Worm (Caenorhabditis elegans): ENCODE data around the gene Y48E1C.1.

Y48E1C.1 gene

DNA sequence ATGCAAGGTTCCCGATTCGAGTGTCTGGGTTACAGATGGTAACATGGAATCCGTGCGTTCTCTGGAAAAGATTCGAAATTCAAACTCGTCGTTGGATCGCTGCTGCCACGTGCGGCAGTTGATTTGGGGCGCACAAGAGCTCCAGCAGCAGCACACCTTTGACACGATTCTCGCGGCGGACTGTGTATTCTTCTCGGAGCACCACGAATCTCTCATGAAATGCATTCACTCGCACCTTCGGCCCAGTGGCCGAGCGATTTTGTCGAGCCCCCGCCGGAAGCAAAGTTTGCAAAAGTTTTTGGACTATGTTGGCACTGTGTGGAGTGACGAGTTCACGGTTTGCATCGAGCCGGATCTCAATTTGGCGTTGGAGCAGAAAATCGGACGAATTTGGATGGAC lies 1.7 kb downstream of the Y48E1C.1 start:
- TF ChIP-seq zfh-2 (GFP tag; conservative IDR thresholded peaks at IDR 0.05), result peak; percentile 50
- TF ChIP-seq die-1 (tag; optimal IDR thresholded peaks at IDR 0.05), result no peak
- no peak for TF ChIP-seq dpl-1 (GFP tag; optimal IDR thresholded peaks at IDR 0.05)
- TF ChIP-seq let-526 (GFP tag; IDR thresholded peaks at IDR 0.05), result no peak
- TF ChIP-seq lin-35 (GFP tag; optimal IDR thresholded peaks at IDR 0.05), result no peak
- TF ChIP-seq B0336.3 (GFP tag; IDR thresholded peaks at IDR 0.05), result no peak
- TF ChIP-seq hmg-1.2 (GFP tag; IDR thresholded peaks at IDR 0.05), result no peak

DNA sequence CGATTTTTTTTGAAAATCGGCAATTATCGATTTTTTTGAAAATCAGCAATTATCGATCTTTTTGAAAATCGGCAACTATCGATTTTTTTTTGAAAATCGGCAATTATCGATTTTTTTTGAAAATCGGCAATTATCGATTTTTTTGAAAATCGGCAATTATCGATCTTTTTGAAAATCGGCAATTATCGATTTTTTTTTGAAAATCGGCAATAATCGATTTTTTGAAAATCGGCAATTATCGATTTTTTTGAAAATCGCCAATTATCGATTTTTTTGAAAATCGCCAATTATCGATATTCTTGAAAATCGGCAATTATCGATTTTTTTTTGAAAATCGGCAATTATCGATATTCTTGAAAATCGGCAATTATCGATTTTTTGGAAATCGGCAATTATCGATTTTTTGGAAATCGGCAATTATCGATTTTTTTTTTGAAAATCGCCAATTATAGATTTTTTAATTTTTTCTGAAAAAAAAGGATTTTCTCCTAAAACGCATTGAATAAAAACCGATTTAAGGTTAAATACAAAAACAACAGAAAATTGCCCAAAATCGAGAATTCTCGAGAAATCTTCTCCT lies 2.7 kb downstream of the Y48E1C.1 start:
- no peak for TF ChIP-seq zim-3 (tag; optimal IDR thresholded peaks at IDR 0.05)
- TF ChIP-seq sea-2 (GFP tag; IDR thresholded peaks at IDR 0.05), result no peak
- no peak for TF ChIP-seq hmg-20 (GFP tag; IDR thresholded peaks at IDR 0.05)
- TF ChIP-seq unc-62 (GFP tag; optimal IDR thresholded peaks at IDR 0.05), result no peak
- no peak for TF ChIP-seq dox-1 (GFP tag; IDR thresholded peaks at IDR 0.05)
- TF ChIP-seq Y53G8AR.9 (GFP tag; conservative IDR thresholded peaks at IDR 0.05), result no peak
- no peak for TF ChIP-seq ekl-4 (GFP tag; IDR thresholded peaks at IDR 0.05)
- TF ChIP-seq hlh-12 (tag; optimal IDR thresholded peaks at IDR 0.05), result no peak
- no peak for TF ChIP-seq pbrm-1 (GFP tag; IDR thresholded peaks at IDR 0.05)

DNA sequence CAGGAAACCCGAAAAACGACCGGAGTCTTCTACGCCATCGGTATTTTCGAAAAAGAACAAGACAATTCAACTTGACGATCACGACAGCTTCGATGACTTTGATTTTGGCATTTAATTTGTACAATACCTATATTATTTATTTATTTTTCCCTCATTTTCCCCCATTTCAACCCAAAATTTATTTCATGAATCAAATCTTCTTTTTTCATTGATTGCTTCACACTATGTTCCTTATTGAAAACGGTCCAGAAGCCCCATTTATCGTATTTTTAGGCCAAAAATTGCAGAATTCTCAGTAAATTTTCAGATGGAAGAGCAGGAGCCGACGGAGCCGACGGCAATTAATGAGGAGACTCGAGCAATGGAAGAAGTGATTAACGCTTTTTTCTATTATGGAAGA lies 9.4 kb downstream of the Y48E1C.1 start, which contains the start of gene Y48E1C.2:
Y48E1C.2 (plus strand) TSS at position 301 of the 400 bp plus-strand sequence.
- TF ChIP-seq egl-18 (GFP tag; IDR thresholded peaks at IDR 0.05), result no peak
- no peak for TF ChIP-seq madf-6 (GFP tag; IDR thresholded peaks at IDR 0.05)
- TF ChIP-seq F22D6.2 (tag; optimal IDR thresholded peaks at IDR 0.05), result no peak
- no peak for TF ChIP-seq madf-8 (GFP tag; conservative IDR thresholded peaks at IDR 0.05)
- TF ChIP-seq lin-54 (GFP tag; optimal IDR thresholded peaks at IDR 0.05), result no peak
- TF ChIP-seq attf-3 (GFP tag; conservative IDR thresholded peaks at IDR 0.05), result no peak
- TF ChIP-seq repo-1 (tag; optimal IDR thresholded peaks at IDR 0.05), result no peak
- TF ChIP-seq mxl-1 (tag; optimal IDR thresholded peaks at IDR 0.05), result no peak
- TF ChIP-seq sptf-2 (GFP tag; optimal IDR thresholded peaks at IDR 0.05), result no peak
- no peak for TF ChIP-seq mel-28 (tag; optimal IDR thresholded peaks at IDR 0.05; ENCODE audit: borderline replicate concordance)
- no peak for TF ChIP-seq nhr-90 (tag; optimal IDR thresholded peaks at IDR 0.05)
- no peak for TF ChIP-seq tbx-9 (tag; optimal IDR thresholded peaks at IDR 0.05; ENCODE audit: borderline replicate concordance)
- no peak for TF ChIP-seq C06A6.2 (GFP tag; conservative IDR thresholded peaks at IDR 0.05)
- TF ChIP-seq pbrm-1 (GFP tag; IDR thresholded peaks at IDR 0.05), result no peak

DNA sequence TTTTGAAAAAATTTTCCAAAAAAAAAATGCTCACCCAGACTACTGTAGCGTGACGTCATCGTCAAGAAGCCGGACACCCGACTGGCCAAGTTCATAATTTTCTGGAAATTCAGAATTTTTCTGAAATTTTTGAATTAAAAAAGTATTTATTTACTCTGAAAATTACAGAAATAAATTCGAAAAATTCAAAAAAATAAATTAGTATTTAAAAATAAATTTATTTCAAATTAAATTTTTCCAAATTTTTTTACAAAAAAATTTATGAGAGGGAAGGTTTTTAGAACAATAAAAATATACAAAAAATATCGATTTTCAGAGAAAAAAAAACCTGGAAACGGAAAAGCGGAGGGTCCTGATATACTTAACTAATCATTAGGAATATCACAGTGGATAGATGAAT lies 21.9 kb downstream of the Y48E1C.1 start, which contains the start of gene Y48E1C.4:
Y48E1C.4 (minus strand) TSS at position 101 of the 400 bp plus-strand sequence.
- no peak for TF ChIP-seq ccch-3 (GFP tag; optimal IDR thresholded peaks at IDR 0.05)
- TF ChIP-seq lsl-1 (GFP tag; optimal IDR thresholded peaks at IDR 0.05), result no peak
- TF ChIP-seq let-526 (GFP tag; IDR thresholded peaks at IDR 0.05), result no peak
- TF ChIP-seq ztf-26 (tag; optimal IDR thresholded peaks at IDR 0.05), result no peak
- no peak for TF ChIP-seq snpc-3.4 (tag; optimal IDR thresholded peaks at IDR 0.05)
- no peak for TF ChIP-seq F52B5.7 (tag; optimal IDR thresholded peaks at IDR 0.05)
- no peak for TF ChIP-seq nhr-179 (tag; optimal IDR thresholded peaks at IDR 0.05)
- no peak for TF ChIP-seq attf-5 (GFP tag; optimal IDR thresholded peaks at IDR 0.05)
- no peak for TF ChIP-seq Y67H2A.10 (GFP tag; conservative IDR thresholded peaks at IDR 0.05)
- TF ChIP-seq madf-8 (GFP tag; conservative IDR thresholded peaks at IDR 0.05), result no peak
